Fruit fly (Drosophila melanogaster): Measurements from ENCODE around the gene CG10650.

Gene CG10650

dm6 chr2L:19009130-19009529 lies 13.4 kb upstream of the CG10650 start, which contains the start of gene RpL30 (continued):
- TF ChIP-seq bbx (GFP tag; IDR thresholded peaks at IDR 0.05; ENCODE audit: partially characterized antibody) (peak; percentile 63), Doc3 (GFP tag; IDR thresholded peaks at IDR 0.05; ENCODE audit: partially characterized antibody) (peak; percentile 26; the same call in 1 of the 3 replicates), Lpt (GFP tag; optimal IDR thresholded peaks at IDR 0.05) (no peak), CG8359 (GFP tag; optimal IDR thresholded peaks at IDR 0.05; ENCODE audit: borderline replicate concordance) (peak; percentile 74), CG17186 (GFP tag; optimal IDR thresholded peaks at IDR 0.05) (peak; percentile 83), CG9817 (tag; optimal IDR thresholded peaks at IDR 0.05) (peak; percentile 80), CG12155 (GFP tag; optimal IDR thresholded peaks at IDR 0.05) (peak; percentile 68), ranshi (GFP tag; IDR thresholded peaks at IDR 0.05) (peak; percentile 89), CG4820 (GFP tag; optimal IDR thresholded peaks at IDR 0.05) (peak; percentile 74), MTF-1 (GFP tag; optimal IDR thresholded peaks at IDR 0.05; ENCODE audit: borderline replicate concordance) (peak; percentile 97), eve (GFP tag; optimal IDR thresholded peaks at IDR 0.05) (no peak), CG7357 (GFP tag; IDR thresholded peaks at IDR 0.05) (peak; percentile 55; the same call in 2 of the 3 replicates), shn (GFP tag; optimal IDR thresholded peaks at IDR 0.05) (peak; percentile 87), CG9215 (GFP tag; IDR thresholded peaks at IDR 0.05) (peak; percentile 60), E2f1 (GFP tag; IDR thresholded peaks at IDR 0.05) (peak; percentile 75), CG10321 (GFP tag; IDR thresholded peaks at IDR 0.05) (peak; percentile 66), CG31441 (GFP tag; IDR thresholded peaks at IDR 0.05) (peak; percentile 90), CG6654 (GFP tag; optimal IDR thresholded peaks at IDR 0.05) (peak; percentile 63), run (tag; optimal IDR thresholded peaks at IDR 0.05) (peak; percentile 84), CG4730 (GFP tag; IDR thresholded peaks at IDR 0.05) (peak; percentile 17; the same call in 1 of the 2 replicates), CG2120 (GFP tag; optimal IDR thresholded peaks at IDR 0.05) (peak; percentile 81), CG14050 (GFP tag; IDR thresholded peaks at IDR 0.05) (peak; percentile 82), ap (GFP tag; IDR thresholded peaks at IDR 0.05) (peak; percentile 61; the same call in 1 of the 2 replicates), CG16863 (GFP tag; optimal IDR thresholded peaks at IDR 0.05) (peak; percentile 86), CG12299 (tag; optimal IDR thresholded peaks at IDR 0.05) (peak; percentile 92), CG6272 (GFP tag; IDR thresholded peaks at IDR 0.05) (peak; percentile 72), cato (GFP tag; optimal IDR thresholded peaks at IDR 0.05; ENCODE audit: borderline replicate concordance) (peak; percentile 9), zf30C (GFP tag; optimal IDR thresholded peaks at IDR 0.05) (peak; percentile 54), Hey (tag; optimal IDR thresholded peaks at IDR 0.05) (peak; percentile 84), fd96Cb (tag; optimal IDR thresholded peaks at IDR 0.05) (peak; percentile 51), trh (GFP tag; optimal IDR thresholded peaks at IDR 0.05) (peak; percentile 80), CG11456 (GFP tag; IDR thresholded peaks at IDR 0.05) (peak; percentile 93), CG14860 (GFP tag; IDR thresholded peaks at IDR 0.05; ENCODE audit: partially characterized antibody) (no peak), lab (GFP tag; optimal IDR thresholded peaks at IDR 0.05) (peak; percentile 98), chm (GFP tag; IDR thresholded peaks at IDR 0.05) (peak; percentile 96), crc (GFP tag; optimal IDR thresholded peaks at IDR 0.05) (peak; percentile 83), tup (GFP tag; optimal IDR thresholded peaks at IDR 0.05) (no peak), CG7556 (GFP tag; optimal IDR thresholded peaks at IDR 0.05) (peak; percentile 82), Hmx (GFP tag; optimal IDR thresholded peaks at IDR 0.05) (no peak), Dref (GFP tag; IDR thresholded peaks at IDR 0.05) (peak; percentile 52), CG3995 (GFP tag; optimal IDR thresholded peaks at IDR 0.05) (peak; percentile 74), CG9932 (GFP tag; IDR thresholded peaks at IDR 0.05) (peak; percentile 86), sd (tag; optimal IDR thresholded peaks at IDR 0.05) (peak; percentile 88), NFAT (GFP tag; IDR thresholded peaks at IDR 0.05) (peak; percentile 86), CG2889 (GFP tag; IDR thresholded peaks at IDR 0.05) (peak; percentile 63; the same call in 1 of the 3 replicates), jumu (GFP tag; optimal IDR thresholded peaks at IDR 0.05) (peak; percentile 83), CG13424 (tag; optimal IDR thresholded peaks at IDR 0.05) (peak; percentile 70), Optix (GFP tag; IDR thresholded peaks at IDR 0.05) (peak; percentile 80), btn (GFP tag; optimal IDR thresholded peaks at IDR 0.05) (peak; percentile 92), chinmo (GFP tag; IDR thresholded peaks at IDR 0.05; ENCODE audit: partially characterized antibody) (peak; percentile 86; the same call in 3 of the 4 replicates), CG17829 (tag; optimal IDR thresholded peaks at IDR 0.05) (peak; percentile 90)

Data from whole organism, embryonic.